Worm (Caenorhabditis elegans): ENCODE results near the gene mup-4.

- TF ChIP-seq unc-130 (GFP tag; optimal IDR thresholded peaks at IDR 0.05) (no peak), nhr-10 (tag; optimal IDR thresholded peaks at IDR 0.05) (no peak), nhr-77 (tag; optimal IDR thresholded peaks at IDR 0.05) (no peak), gei-8 (GFP tag; optimal IDR thresholded peaks at IDR 0.05) (no peak), pha-4 (GFP tag; IDR thresholded peaks at IDR 0.05) (no peak), pha-4 (tag; optimal IDR thresholded peaks at IDR 0.05) (no peak), tag-97 (GFP tag; IDR thresholded peaks at IDR 0.05) (no peak)
These were observed 4.1 kb downstream of the mup-4 start for ce11 chrIII:7484765-7485164.

All from whole organism, L4 larva.